Worm (Caenorhabditis elegans): Measurements from ENCODE around the gene srx-77.

- no peak for TF ChIP-seq ama-1 (optimal IDR thresholded peaks at IDR 0.05)
- TF ChIP-seq pes-1 (GFP tag; IDR thresholded peaks at IDR 0.05) = no peak
- no peak for TF ChIP-seq scrt-1 (GFP tag; IDR thresholded peaks at IDR 0.05)
- no peak for TF ChIP-seq tbx-11 (GFP tag; IDR thresholded peaks at IDR 0.05)
- TF ChIP-seq tra-4 (tag; optimal IDR thresholded peaks at IDR 0.05) = no peak
- TF ChIP-seq hmg-4 (GFP tag; optimal IDR thresholded peaks at IDR 0.05) = no peak
- TF ChIP-seq hnd-1 (tag; optimal IDR thresholded peaks at IDR 0.05) = no peak
- TF ChIP-seq B0310.2 (tag; optimal IDR thresholded peaks at IDR 0.05) = no peak
- no peak for TF ChIP-seq ceh-13 (GFP tag; optimal IDR thresholded peaks at IDR 0.05)
Measured at ce11 chrV:4647279-4647819, 21.2 kb downstream of the srx-77 start.

Data from whole organism, early embryonic.